Worm (Caenorhabditis elegans) whole organism, midembryonic: ENCODE measurements around the gene acl-9.

Source experiments
- T22C8.4 ChIP-seq: fragments of 200-800 bp; sonication (Bioruptor generic); IDR thresholded peaks from 2 replicates; pipeline ENCODE4 v1.3.6; 2022; ENCODE audit warnings: missing genetic modification characterization, missing compliant biosample characterization
- cog-1 ChIP-seq: sonication (generic microtip); optimal IDR thresholded peaks from 2 replicates; lab custom pipeline; 2016; ENCODE audit warnings: missing genetic modification characterization, missing compliant biosample characterization
- flt-1 ChIP-seq: fragments of 200-800 bp; sonication (Bioruptor generic); IDR thresholded peaks from 2 replicates; pipeline ENCODE4 v1.3.6; 2022; ENCODE audit warnings: missing genetic modification characterization, missing compliant biosample characterization
- klf-2 ChIP-seq: fragments of 200-800 bp; sonication (Bioruptor generic); conservative IDR thresholded peaks from 2 replicates; pipeline ENCODE4 v1.3.6; 2022; ENCODE audit warnings: missing genetic modification reagents, missing genetic modification characterization, missing compliant biosample characterization
- med-1 ChIP-seq: sonication (generic microtip); optimal IDR thresholded peaks from 2 replicates; lab custom pipeline; 2017; ENCODE audit warnings: missing genetic modification characterization, mild to moderate bottlenecking, missing compliant biosample characterization, antibody characterized with exemption, missing genetic modification reagents; ENCODE audit not compliant: insufficient read depth
- ref-1 ChIP-seq: fragments of 200-800 bp; sonication (Bioruptor generic); conservative IDR thresholded peaks from 2 replicates; pipeline ENCODE4 v1.3.6; 2022; ENCODE audit warnings: missing genetic modification reagents, missing genetic modification characterization, missing compliant biosample characterization
- tab-1 ChIP-seq: fragments of 200-800 bp; sonication (Bioruptor generic); IDR thresholded peaks from 2 replicates; pipeline ENCODE4 v1.3.6; 2022; ENCODE audit warnings: missing genetic modification characterization, missing compliant biosample characterization
- ztf-23 ChIP-seq: fragments of 200-800 bp; sonication (Bioruptor generic); IDR thresholded peaks from 2 replicates; pipeline ENCODE4 v1.3.6; 2022; ENCODE audit warnings: missing genetic modification reagents, missing genetic modification characterization, missing compliant biosample characterization
- ztf-29 ChIP-seq: fragments of 200-800 bp; sonication (Bioruptor generic); IDR thresholded peaks from 2 replicates; pipeline ENCODE4 v1.3.6; 2022; ENCODE audit warnings: missing genetic modification reagents, missing genetic modification characterization, missing compliant biosample characterization

- TF ChIP-seq cog-1 (no peak), med-1 (GFP tag; lab: Kevin White, UChicago) (no peak), ref-1 (no peak), flt-1 (no peak), T22C8.4 (GFP tag; lab: Robert Waterston, UW) (no peak), ztf-23 (no peak; the same call in 1 of the 2 replicates), tab-1 (no peak), klf-2 (no peak), ztf-29 (no peak)
Observed at ce11 chrV:6427433-6427832, 25.6 kb upstream of the acl-9 start.
